Worm (Caenorhabditis elegans): Measurements from ENCODE around the gene F41G3.20.
A peak's percentile ranks its signal among the peaks of the same experiment; 100 is the strongest.

Gene F41G3.20

DNA sequence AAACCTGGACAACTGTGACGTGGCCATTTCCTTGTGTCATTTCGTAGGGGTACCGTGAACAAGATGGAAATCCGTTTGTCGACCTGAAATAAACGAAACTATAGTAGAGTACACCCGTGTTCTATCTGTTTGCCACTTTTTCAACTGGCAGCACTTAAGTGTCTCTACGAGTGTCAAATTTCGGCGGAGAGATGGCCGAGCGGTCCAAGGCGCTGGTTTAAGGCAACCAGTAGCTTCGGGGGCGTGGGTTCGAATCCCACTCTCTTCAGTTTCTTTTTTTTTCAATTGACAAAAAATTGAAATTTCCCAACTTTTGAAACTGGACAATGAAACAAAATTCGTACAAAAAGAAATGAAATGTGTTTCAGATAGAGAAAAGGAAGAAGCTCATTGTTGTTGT is 29.2 kb downstream of the F41G3.20 start (continued):
- TF ChIP-seq ahr-1 (tag; optimal IDR thresholded peaks at IDR 0.05) (no peak), F13H6.1 (tag; optimal IDR thresholded peaks at IDR 0.05) (no peak), fax-1 (tag; optimal IDR thresholded peaks at IDR 0.05) (peak; percentile 9), gmeb-2 (tag; optimal IDR thresholded peaks at IDR 0.05) (peak; percentile 20), dve-1 (tag; optimal IDR thresholded peaks at IDR 0.05) (no peak), lin-11 (tag; optimal IDR thresholded peaks at IDR 0.05) (peak; percentile 14), madf-2 (tag; optimal IDR thresholded peaks at IDR 0.05) (no peak), sox-4 (tag; optimal IDR thresholded peaks at IDR 0.05) (no peak), sdc-2 (tag; optimal IDR thresholded peaks at IDR 0.05) (no peak), pag-3 (tag; optimal IDR thresholded peaks at IDR 0.05; ENCODE audit: borderline replicate concordance) (no peak), mec-3 (tag; optimal IDR thresholded peaks at IDR 0.05; ENCODE audit: borderline replicate concordance) (no peak), ceh-22 (tag; optimal IDR thresholded peaks at IDR 0.05) (no peak), ama-1 (optimal IDR thresholded peaks at IDR 0.05) (no peak), unc-42 (tag; optimal IDR thresholded peaks at IDR 0.05) (no peak), ceh-19 (GFP tag; optimal IDR thresholded peaks at IDR 0.05) (peak; percentile 74), syd-9 (tag; optimal IDR thresholded peaks at IDR 0.05) (no peak), C08G9.2 (tag; optimal IDR thresholded peaks at IDR 0.05) (no peak), ceh-6 (GFP tag; optimal IDR thresholded peaks at IDR 0.05) (peak; percentile 13), ref-2 (tag; optimal IDR thresholded peaks at IDR 0.05) (peak; percentile 21), ceh-18 (tag; optimal IDR thresholded peaks at IDR 0.05) (peak; percentile 15), hlh-13 (GFP tag; optimal IDR thresholded peaks at IDR 0.05) (no peak), unc-3 (GFP tag; conservative IDR thresholded peaks at IDR 0.05) (no peak), unc-3 (tag; optimal IDR thresholded peaks at IDR 0.05) (no peak), rnt-1 (tag; optimal IDR thresholded peaks at IDR 0.05) (peak; percentile 28)

DNA sequence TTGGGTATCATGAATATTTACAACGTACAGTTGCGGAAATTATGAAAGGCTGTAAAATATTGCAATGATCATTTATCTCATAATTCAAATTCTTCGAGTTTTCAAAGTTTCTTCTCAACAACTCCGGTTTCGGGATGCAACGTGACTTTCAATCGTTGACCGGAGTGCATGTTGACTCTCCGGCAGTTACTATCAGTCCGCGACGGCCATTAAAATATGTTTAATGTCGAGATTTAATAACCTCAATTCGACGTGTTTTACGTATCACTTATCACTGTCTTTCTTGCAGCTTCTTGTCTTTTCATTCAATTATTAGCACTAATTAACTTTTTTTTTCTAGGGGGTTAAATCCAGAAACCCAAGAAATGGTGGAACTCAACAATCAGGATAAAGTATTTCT is 32.6 kb downstream of the F41G3.20 start, which contains the start of gene tsp-10:
Gene tsp-10 (plus strand): TSS at position 366 of the 400 bp plus-strand sequence.
- TF ChIP-seq ama-1 (optimal IDR thresholded peaks at IDR 0.05), result no peak
- TF ChIP-seq madf-2 (tag; optimal IDR thresholded peaks at IDR 0.05), result no peak
- no peak for TF ChIP-seq ceh-22 (tag; optimal IDR thresholded peaks at IDR 0.05)
- no peak for TF ChIP-seq ceh-34 (tag; optimal IDR thresholded peaks at IDR 0.05)
- TF ChIP-seq rnt-1 (tag; optimal IDR thresholded peaks at IDR 0.05), result no peak
- TF ChIP-seq sox-2 (GFP tag; IDR thresholded peaks at IDR 0.05), result no peak
- no peak for TF ChIP-seq elt-4 (tag; optimal IDR thresholded peaks at IDR 0.05)
- no peak for TF ChIP-seq ttx-3 (tag; optimal IDR thresholded peaks at IDR 0.05)
- no peak for TF ChIP-seq pros-1 (tag; optimal IDR thresholded peaks at IDR 0.05)
- no peak for TF ChIP-seq C08G9.2 (tag; optimal IDR thresholded peaks at IDR 0.05)
- no peak for TF ChIP-seq Y22D7AL.16 (tag; optimal IDR thresholded peaks at IDR 0.05)
- no peak for TF ChIP-seq pha-4 (tag; optimal IDR thresholded peaks at IDR 0.05)
- TF ChIP-seq ceh-30 (tag; optimal IDR thresholded peaks at IDR 0.05), result no peak
- TF ChIP-seq unc-3 (GFP tag; conservative IDR thresholded peaks at IDR 0.05), result no peak
- no peak for TF ChIP-seq unc-3 (tag; optimal IDR thresholded peaks at IDR 0.05)
- TF ChIP-seq tbx-7 (tag; optimal IDR thresholded peaks at IDR 0.05), result no peak
- no peak for TF ChIP-seq fax-1 (tag; optimal IDR thresholded peaks at IDR 0.05)
- TF ChIP-seq ceh-31 (tag; optimal IDR thresholded peaks at IDR 0.05), result no peak
- no peak for TF ChIP-seq ref-2 (tag; optimal IDR thresholded peaks at IDR 0.05)

DNA sequence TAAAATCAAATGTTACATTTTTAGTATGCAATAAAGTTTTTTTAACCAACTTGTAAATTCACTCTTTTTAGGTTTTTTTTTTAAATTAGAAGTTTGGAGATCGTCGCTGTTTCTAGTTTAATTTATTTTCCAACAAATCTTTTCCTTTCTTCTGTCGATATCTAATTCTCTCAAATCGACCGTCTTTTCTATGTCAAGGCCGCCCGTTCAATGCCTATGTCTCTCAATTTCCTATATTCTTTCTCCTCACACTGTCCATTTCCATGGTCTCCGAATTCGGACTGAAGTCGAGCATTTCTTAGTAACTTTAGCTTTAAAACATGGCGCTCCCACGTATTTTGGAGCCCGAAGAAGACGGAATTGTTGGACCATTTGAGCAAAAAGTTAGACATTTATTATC is 34.2 kb downstream of the F41G3.20 start, which contains the start of the genes T14B4.5 and T14B4.20:
Gene T14B4.5 (plus strand): TSS at position 226 of the 400 bp plus-strand sequence.
Gene T14B4.20 (plus strand): TSS at position 264 of the 400 bp plus-strand sequence.
- TF ChIP-seq hlh-15 (tag; optimal IDR thresholded peaks at IDR 0.05), result no peak

DNA sequence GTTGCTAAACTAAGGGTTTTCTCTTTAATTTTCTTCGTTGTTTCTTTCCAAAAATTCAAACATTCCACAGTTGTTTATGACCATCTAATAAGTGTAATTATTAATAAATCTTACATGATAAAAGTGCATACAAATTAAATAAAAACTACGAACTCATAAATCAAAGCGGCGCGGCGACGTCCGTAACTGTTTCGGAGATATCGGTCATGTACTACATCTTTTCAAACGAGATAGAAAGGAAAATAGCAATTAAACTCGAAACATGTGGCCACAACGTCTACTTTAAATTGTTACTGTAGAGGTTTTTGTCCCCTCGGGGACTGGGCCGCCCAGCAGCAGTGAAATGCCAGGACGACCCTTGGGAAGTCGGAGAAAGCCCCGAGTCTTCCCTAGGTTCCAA is 35.0 kb downstream of the F41G3.20 start:
- TF ChIP-seq lim-6 (tag; optimal IDR thresholded peaks at IDR 0.05), result no peak
- TF ChIP-seq ceh-19 (GFP tag; optimal IDR thresholded peaks at IDR 0.05), result no peak
- no peak for TF ChIP-seq C38D4.7 (GFP tag; optimal IDR thresholded peaks at IDR 0.05)
- no peak for TF ChIP-seq pqm-1 (tag; optimal IDR thresholded peaks at IDR 0.05)
- no peak for TF ChIP-seq hlh-30 (tag; optimal IDR thresholded peaks at IDR 0.05; ENCODE audit: insufficient read depth)
- no peak for TF ChIP-seq pag-3 (tag; optimal IDR thresholded peaks at IDR 0.05; ENCODE audit: borderline replicate concordance)
- no peak for TF ChIP-seq ceh-34 (tag; optimal IDR thresholded peaks at IDR 0.05)
- TF ChIP-seq pha-2 (tag; optimal IDR thresholded peaks at IDR 0.05), result no peak
- TF ChIP-seq zip-5 (tag; optimal IDR thresholded peaks at IDR 0.05), result no peak
- TF ChIP-seq pat-9 (tag; optimal IDR thresholded peaks at IDR 0.05), result no peak
- TF ChIP-seq fkh-10 (GFP tag; optimal IDR thresholded peaks at IDR 0.05), result no peak
- no peak for TF ChIP-seq eyg-1 (tag; optimal IDR thresholded peaks at IDR 0.05)
- no peak for TF ChIP-seq hlh-15 (tag; optimal IDR thresholded peaks at IDR 0.05)
- TF ChIP-seq fkh-6 (tag; optimal IDR thresholded peaks at IDR 0.05), result no peak
- no peak for TF ChIP-seq K02D7.2 (tag; optimal IDR thresholded peaks at IDR 0.05)
- TF ChIP-seq rnt-1 (tag; optimal IDR thresholded peaks at IDR 0.05), result no peak
- TF ChIP-seq ceh-2 (tag; optimal IDR thresholded peaks at IDR 0.05), result no peak
- no peak for TF ChIP-seq ceh-30 (tag; optimal IDR thresholded peaks at IDR 0.05)
- TF ChIP-seq ttx-3 (tag; optimal IDR thresholded peaks at IDR 0.05), result no peak

All from whole organism, late embryonic.